Fruit fly (Drosophila melanogaster) whole organism, adult: Measurements from ENCODE around the gene CG10038.

Experiments
- cnc ChIP-seq, 2 experiments: fragments of >200 bp; optimal IDR thresholded peaks; 2 replicates each; lab custom pipeline; 2017
- ovo ChIP-seq: fragments of 200-800 bp; sonication (Bioruptor generic); optimal IDR thresholded peaks from 2 replicates; lab custom pipeline; 2016; ENCODE audit warnings: missing biosample characterization, missing genetic modification characterization

- TF ChIP-seq cnc (optimal IDR thresholded peaks at IDR 0.05; lab: Kevin White, UChicago): no peak
- TF ChIP-seq ovo (GFP tag; lab: Kevin White, UChicago): no peak
Observed at dm6 chr3R:12385949-12386348, 35.5 kb upstream of the CG10038 start, which contains the start of gene Sol1.
